Worm (Caenorhabditis elegans) whole organism, midembryonic: ENCODE data around the gene F44D12.10.
"Not testable (repeated sequence)": the region's sequence is repeated elsewhere in the genome, so short reads cannot be mapped to it uniquely, and the experiment has no call there.

Experiments used
- T22C8.4 ChIP-seq: fragments of 200-800 bp; sonication (Bioruptor generic); IDR thresholded peaks from 2 replicates; pipeline ENCODE4 v1.3.6; 2022; ENCODE audit warnings: missing genetic modification characterization, missing compliant biosample characterization
- cog-1 ChIP-seq: sonication (generic microtip); optimal IDR thresholded peaks from 2 replicates; lab custom pipeline; 2016; ENCODE audit warnings: missing genetic modification characterization, missing compliant biosample characterization
- flt-1 ChIP-seq: fragments of 200-800 bp; sonication (Bioruptor generic); IDR thresholded peaks from 2 replicates; pipeline ENCODE4 v1.3.6; 2022; ENCODE audit warnings: missing genetic modification characterization, missing compliant biosample characterization
- klf-2 ChIP-seq: fragments of 200-800 bp; sonication (Bioruptor generic); conservative IDR thresholded peaks from 2 replicates; pipeline ENCODE4 v1.3.6; 2022; ENCODE audit warnings: missing genetic modification reagents, missing genetic modification characterization, missing compliant biosample characterization
- med-1 ChIP-seq: sonication (generic microtip); optimal IDR thresholded peaks from 2 replicates; lab custom pipeline; 2017; ENCODE audit warnings: missing genetic modification characterization, mild to moderate bottlenecking, missing compliant biosample characterization, antibody characterized with exemption, missing genetic modification reagents; ENCODE audit not compliant: insufficient read depth
- ref-1 ChIP-seq: fragments of 200-800 bp; sonication (Bioruptor generic); conservative IDR thresholded peaks from 2 replicates; pipeline ENCODE4 v1.3.6; 2022; ENCODE audit warnings: missing genetic modification reagents, missing genetic modification characterization, missing compliant biosample characterization
- tab-1 ChIP-seq: fragments of 200-800 bp; sonication (Bioruptor generic); IDR thresholded peaks from 2 replicates; pipeline ENCODE4 v1.3.6; 2022; ENCODE audit warnings: missing genetic modification characterization, missing compliant biosample characterization
- ztf-23 ChIP-seq: fragments of 200-800 bp; sonication (Bioruptor generic); IDR thresholded peaks from 2 replicates; pipeline ENCODE4 v1.3.6; 2022; ENCODE audit warnings: missing genetic modification reagents, missing genetic modification characterization, missing compliant biosample characterization
- ztf-29 ChIP-seq: fragments of 200-800 bp; sonication (Bioruptor generic); IDR thresholded peaks from 2 replicates; pipeline ENCODE4 v1.3.6; 2022; ENCODE audit warnings: missing genetic modification reagents, missing genetic modification characterization, missing compliant biosample characterization

F44D12.10 gene

DNA sequence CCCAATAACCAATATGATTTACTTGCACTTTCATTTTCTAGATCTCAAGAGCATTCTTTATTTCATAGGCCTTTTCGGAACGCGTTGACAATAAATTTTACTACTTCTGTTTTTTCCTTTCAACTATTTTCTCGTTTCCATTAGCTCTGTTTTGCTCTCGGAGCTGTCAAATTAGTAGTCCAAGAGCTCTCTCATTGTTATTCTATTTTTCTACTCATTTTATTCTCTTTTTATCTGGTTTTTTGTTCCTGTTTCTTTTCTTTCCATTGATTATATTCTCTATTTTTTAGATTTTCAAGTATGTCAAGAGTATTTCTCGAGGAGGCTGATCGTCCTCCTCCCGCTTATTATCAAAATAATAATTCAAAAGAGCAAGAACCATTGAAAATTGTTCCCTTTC, 10.2 kb upstream of the F44D12.10 start, which contains the start of gene T04B2.3:
TSS of gene T04B2.3 (plus strand) at position 301 of the 400 bp plus-strand sequence.
- TF ChIP-seq med-1 (no peak), ztf-23 (GFP tag; lab: Robert Waterston, UW) (no peak), tab-1 (GFP tag; lab: Robert Waterston, UW) (no peak), ref-1 (no peak), klf-2 (GFP tag; lab: Robert Waterston, UW) (no peak), T22C8.4 (no peak), cog-1 (tag; lab: Kevin White, UChicago) (no peak), flt-1 (no peak), ztf-29 (GFP tag; lab: Robert Waterston, UW) (no peak)

- no peak for TF ChIP-seq klf-2 (GFP tag; lab: Robert Waterston, UW)
- TF ChIP-seq tab-1 (GFP tag; lab: Robert Waterston, UW): no peak
- no peak for TF ChIP-seq ztf-29 (GFP tag; lab: Robert Waterston, UW)
- TF ChIP-seq ref-1: no peak
Observed at ce11 chrIV:10046005-10046404, 9.1 kb upstream of the F44D12.10 start.

- TF ChIP-seq med-1 (no peak), ztf-29 (GFP tag; lab: Robert Waterston, UW) (no peak), ztf-23 (GFP tag; lab: Robert Waterston, UW) (no peak), flt-1 (no peak), T22C8.4 (no peak), ref-1 (no peak), klf-2 (GFP tag; lab: Robert Waterston, UW) (no peak), cog-1 (tag; lab: Kevin White, UChicago) (no peak), tab-1 (GFP tag; lab: Robert Waterston, UW) (no peak)
Observed at ce11 chrIV:10042881-10043280, 6.0 kb upstream of the F44D12.10 start, which contains the start of gene frk-1. Gene frk-1 (plus strand): TSS chrIV:10043181.

DNA sequence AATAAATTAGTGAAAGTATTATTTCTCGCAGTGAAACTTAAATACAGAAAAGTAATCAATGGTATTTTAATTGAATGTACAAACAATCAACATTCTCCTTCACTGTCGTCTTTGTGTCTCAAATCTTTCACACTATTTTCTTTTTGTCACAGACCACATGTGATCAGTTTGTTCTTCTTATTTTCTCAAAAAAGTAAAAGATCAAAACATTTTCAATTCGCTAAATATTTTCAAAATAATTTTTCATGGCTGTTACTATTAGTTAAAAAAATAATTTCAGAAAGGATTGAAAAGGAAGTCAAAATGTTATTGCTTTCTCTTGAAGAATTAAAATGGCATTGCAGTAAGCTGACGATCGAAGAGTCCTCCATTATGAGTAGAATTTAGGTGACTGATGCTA, 3.9 kb upstream of the F44D12.10 start, which contains the start of gene dhs-31:
TSS of gene dhs-31 (minus strand) at position 101 of the 400 bp plus-strand sequence.
- TF ChIP-seq med-1: no peak
- no peak for TF ChIP-seq T22C8.4
- TF ChIP-seq ztf-29 (GFP tag; lab: Robert Waterston, UW): no peak
- TF ChIP-seq ref-1: no peak
- TF ChIP-seq flt-1: no peak
- no peak for TF ChIP-seq ztf-23 (GFP tag; lab: Robert Waterston, UW)
- TF ChIP-seq cog-1 (tag; lab: Kevin White, UChicago): no peak
- TF ChIP-seq tab-1 (GFP tag; lab: Robert Waterston, UW): no peak
- TF ChIP-seq klf-2 (GFP tag; lab: Robert Waterston, UW): no peak

DNA sequence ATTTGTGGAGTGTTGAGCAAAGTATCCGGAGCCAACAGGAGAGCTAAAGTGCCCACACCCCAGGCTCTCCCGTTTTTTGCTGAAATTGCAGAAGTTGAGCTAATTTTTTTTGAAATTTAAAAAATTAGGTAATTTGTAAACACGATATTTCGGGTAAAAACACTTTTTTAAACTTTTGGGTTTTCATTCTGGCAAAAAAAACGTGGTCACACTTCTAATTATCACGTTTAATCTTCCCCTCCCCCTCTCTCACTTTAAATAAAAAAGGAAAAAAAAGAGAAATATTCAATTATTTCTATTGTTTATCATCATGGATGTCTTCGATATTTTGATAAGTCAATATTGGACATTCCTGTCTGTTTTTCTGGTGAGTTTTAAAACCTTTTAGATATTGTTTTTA, 3.8 kb downstream of the F44D12.10 start, which contains the start of gene F44D12.6:
TSS of gene F44D12.6 (plus strand) at position 301 of the 400 bp plus-strand sequence.
- TF ChIP-seq cog-1 (tag; lab: Kevin White, UChicago): no peak
- no peak for TF ChIP-seq tab-1 (GFP tag; lab: Robert Waterston, UW)
- TF ChIP-seq T22C8.4: no peak
- TF ChIP-seq ztf-23 (GFP tag; lab: Robert Waterston, UW): no peak
- no peak for TF ChIP-seq ztf-29 (GFP tag; lab: Robert Waterston, UW)
- TF ChIP-seq ref-1: no peak
- no peak for TF ChIP-seq klf-2 (GFP tag; lab: Robert Waterston, UW)
- no peak for TF ChIP-seq med-1
- no peak for TF ChIP-seq flt-1

DNA sequence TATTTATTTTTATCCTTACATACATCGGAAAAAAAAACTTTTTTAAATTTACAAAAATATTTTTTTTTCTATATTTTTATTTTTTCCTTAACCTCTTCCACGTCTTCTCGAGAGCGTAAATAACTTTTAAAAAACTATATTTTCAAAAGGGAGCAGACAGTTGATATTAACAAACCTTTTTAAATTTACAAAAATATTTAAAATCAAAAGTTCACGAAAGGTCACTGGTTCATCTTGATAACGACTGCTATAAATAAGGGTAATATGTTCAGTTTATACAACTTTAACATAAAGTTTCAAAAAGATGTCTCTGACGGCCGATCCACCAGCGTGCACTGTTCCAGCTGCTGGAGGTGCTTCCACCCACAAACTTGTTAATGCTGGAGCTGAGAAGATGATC, 8.1 kb downstream of the F44D12.10 start, which contains the start of the genes F44D12.16 and msd-2:
TSS of gene F44D12.16 (plus strand) at position 301 of the 400 bp plus-strand sequence.
TSS of gene msd-2 (plus strand) at position 305 of the 400 bp plus-strand sequence.
- TF ChIP-seq ztf-29 (GFP tag; lab: Robert Waterston, UW); ref-1; flt-1: not testable (repeated sequence)

DNA sequence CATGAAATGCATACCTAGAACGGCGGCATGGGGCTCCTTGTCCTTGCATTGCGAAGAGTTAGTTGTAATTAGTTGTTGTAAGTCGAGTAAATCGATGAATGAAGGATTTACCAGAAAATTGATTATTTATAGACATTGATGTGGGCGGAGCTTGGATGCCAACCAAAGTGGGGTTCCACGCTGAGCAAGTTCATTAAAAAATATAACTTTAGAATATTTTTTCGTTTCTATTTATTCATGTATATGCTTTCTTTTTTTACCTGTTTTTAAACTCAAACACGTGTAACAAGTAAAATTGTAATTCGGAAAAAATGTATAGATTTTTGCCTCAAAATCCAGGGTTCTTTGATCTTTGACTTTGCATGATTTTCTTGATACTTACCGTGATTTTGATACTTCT, 9.3 kb downstream of the F44D12.10 start, which contains the start of gene gipc-2:
TSS of gene gipc-2 (minus strand) at position 101 of the 400 bp plus-strand sequence.
- no peak for TF ChIP-seq flt-1
- no peak for TF ChIP-seq klf-2 (GFP tag; lab: Robert Waterston, UW)
- TF ChIP-seq T22C8.4: no peak
- no peak for TF ChIP-seq ref-1
- no peak for TF ChIP-seq med-1
- TF ChIP-seq tab-1 (GFP tag; lab: Robert Waterston, UW): no peak
- TF ChIP-seq ztf-23 (GFP tag; lab: Robert Waterston, UW): no peak
- TF ChIP-seq ztf-29 (GFP tag; lab: Robert Waterston, UW): no peak
- no peak for TF ChIP-seq cog-1 (tag; lab: Kevin White, UChicago)

DNA sequence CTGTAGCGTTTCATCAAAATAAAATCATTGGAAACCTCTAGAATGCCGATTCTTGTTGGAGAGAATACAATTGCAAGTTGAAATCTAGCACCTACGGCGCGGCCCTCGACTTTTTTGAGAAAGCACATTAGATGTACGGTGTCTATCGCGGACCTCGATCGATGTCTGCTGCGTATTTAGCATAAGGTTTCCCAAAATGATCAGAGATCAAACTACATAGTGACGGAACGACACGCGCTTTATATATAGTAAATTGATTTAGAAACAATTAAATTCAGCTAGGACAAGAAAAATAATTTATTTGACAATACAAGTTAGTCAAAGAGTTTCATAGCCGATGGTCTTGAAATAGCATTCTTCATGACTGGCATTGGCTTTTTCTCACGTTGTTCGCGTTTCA, 10.7 kb downstream of the F44D12.10 start:
- no peak for TF ChIP-seq ztf-23 (GFP tag; lab: Robert Waterston, UW)
- no peak for TF ChIP-seq T22C8.4
- no peak for TF ChIP-seq flt-1
- TF ChIP-seq med-1: no peak
- no peak for TF ChIP-seq ref-1
- no peak for TF ChIP-seq cog-1 (tag; lab: Kevin White, UChicago)
- no peak for TF ChIP-seq tab-1 (GFP tag; lab: Robert Waterston, UW)
- no peak for TF ChIP-seq klf-2 (GFP tag; lab: Robert Waterston, UW)
- TF ChIP-seq ztf-29 (GFP tag; lab: Robert Waterston, UW): no peak

- TF ChIP-seq klf-2 (GFP tag; lab: Robert Waterston, UW): no peak
- no peak for TF ChIP-seq ztf-23 (GFP tag; lab: Robert Waterston, UW)
- TF ChIP-seq ztf-29 (GFP tag; lab: Robert Waterston, UW): no peak
- TF ChIP-seq tab-1 (GFP tag; lab: Robert Waterston, UW): no peak
- no peak for TF ChIP-seq flt-1
- TF ChIP-seq ref-1: no peak
- no peak for TF ChIP-seq med-1
- no peak for TF ChIP-seq T22C8.4
- TF ChIP-seq cog-1 (tag; lab: Kevin White, UChicago): no peak
Observed at ce11 chrIV:10022991-10023390, 13.9 kb downstream of the F44D12.10 start, which contains the start of gene F44D12.8. Gene F44D12.8 (plus strand): TSS chrIV:10023291.

- no peak for TF ChIP-seq med-1
- no peak for TF ChIP-seq ref-1
- no peak for TF ChIP-seq tab-1 (GFP tag; lab: Robert Waterston, UW)
- no peak for TF ChIP-seq ztf-23 (GFP tag; lab: Robert Waterston, UW)
- TF ChIP-seq klf-2 (GFP tag; lab: Robert Waterston, UW): no peak
- TF ChIP-seq flt-1: no peak
- TF ChIP-seq T22C8.4: no peak
- TF ChIP-seq ztf-29 (GFP tag; lab: Robert Waterston, UW): no peak
- no peak for TF ChIP-seq cog-1 (tag; lab: Kevin White, UChicago)
Observed at ce11 chrIV:10021283-10021682, 15.6 kb downstream of the F44D12.10 start, which contains the start of gene F44D12.19. Gene F44D12.19 (plus strand): TSS chrIV:10021583.
